Fruit fly (Drosophila melanogaster) whole organism, embryonic: ENCODE data around the gene CG1103.

Source experiments
- Antp ChIP-seq: fragments of 200-800 bp; sonication (Bioruptor generic); optimal IDR thresholded peaks from 3 replicates; lab custom pipeline; 2016; ENCODE audit warnings: missing biosample characterization, missing genetic modification characterization
- CG10959 ChIP-seq: fragments of 200-800 bp; sonication (Bioruptor generic); IDR thresholded peaks from 2 replicates; pipeline ENCODE4 v1.3.6; 2022; ENCODE audit warnings: missing biosample characterization, missing genetic modification characterization
- CG11093 ChIP-seq: fragments of 200-800 bp; sonication (Bioruptor generic); IDR thresholded peaks from 3 replicates; pipeline ENCODE4 v1.3.6; 2022; ENCODE audit warnings: missing biosample characterization, missing genetic modification characterization
- CG11247 ChIP-seq: fragments of 200-800 bp; sonication (Bioruptor generic); IDR thresholded peaks from 2 replicates; pipeline ENCODE4 v1.3.6; 2022; ENCODE audit warnings: missing biosample characterization, missing genetic modification characterization
- CG12155 ChIP-seq: fragments of 200-800 bp; sonication (Bioruptor generic); optimal IDR thresholded peaks from 3 replicates; lab custom pipeline; 2016; ENCODE audit warnings: missing biosample characterization, missing genetic modification characterization
- CG12219 ChIP-seq: fragments of 200-800 bp; sonication (Bioruptor generic); optimal IDR thresholded peaks from 3 replicates; lab custom pipeline; 2018; ENCODE audit warnings: missing biosample characterization, mild to moderate bottlenecking, missing genetic modification characterization
- CG12236 ChIP-seq: fragments of 200-800 bp; sonication (Bioruptor generic); optimal IDR thresholded peaks from 2 replicates; lab custom pipeline; 2016; ENCODE audit warnings: missing biosample characterization, missing genetic modification characterization
- CG12659 ChIP-seq: fragments of 200-800 bp; sonication (Bioruptor generic); optimal IDR thresholded peaks from 3 replicates; lab custom pipeline; 2017; ENCODE audit warnings: mild to moderate bottlenecking, missing biosample characterization, missing genetic modification reagents, missing genetic modification characterization
- CG13287 ChIP-seq: fragments of 200-800 bp; sonication (Bioruptor generic); IDR thresholded peaks from 2 replicates; pipeline ENCODE4 v1.3.6; 2022; ENCODE audit warnings: missing biosample characterization, missing genetic modification characterization; ENCODE audit not compliant: partially characterized antibody
- CG13624 ChIP-seq: fragments of 200-800 bp; sonication (Bioruptor generic); optimal IDR thresholded peaks from 2 replicates; lab custom pipeline; 2016; ENCODE audit warnings: missing biosample characterization, missing genetic modification characterization
- CG17186 ChIP-seq: fragments of 200-800 bp; sonication (Bioruptor generic); optimal IDR thresholded peaks from 3 replicates; lab custom pipeline; 2017; ENCODE audit warnings: missing biosample characterization, missing genetic modification reagents, missing genetic modification characterization
- CG17802 ChIP-seq: fragments of 200-800 bp; sonication (Bioruptor generic); optimal IDR thresholded peaks from 2 replicates; lab custom pipeline; 2018; ENCODE audit warnings: missing biosample characterization, mild to moderate bottlenecking, missing genetic modification characterization, moderate library complexity
- CG2199 ChIP-seq: fragments of 200-800 bp; sonication (Bioruptor generic); IDR thresholded peaks from 3 replicates; pipeline ENCODE4 v1.3.6; 2022; ENCODE audit warnings: missing biosample characterization, missing genetic modification characterization
- CG33213 ChIP-seq: fragments of 200-800 bp; sonication (Bioruptor generic); optimal IDR thresholded peaks from 3 replicates; lab custom pipeline; 2016; ENCODE audit warnings: missing biosample characterization, missing genetic modification characterization
- CG3407 ChIP-seq: fragments of 200-800 bp; sonication (Bioruptor generic); optimal IDR thresholded peaks from 2 replicates; lab custom pipeline; 2018; ENCODE audit warnings: missing biosample characterization, mild to moderate bottlenecking, missing genetic modification characterization
- CG34376 ChIP-seq: fragments of 200-800 bp; sonication (Bioruptor generic); optimal IDR thresholded peaks from 2 replicates; lab custom pipeline; 2018; ENCODE audit warnings: missing biosample characterization, mild to moderate bottlenecking, missing genetic modification characterization
- CG34422 ChIP-seq: fragments of 200-800 bp; sonication (Bioruptor generic); IDR thresholded peaks from 3 replicates; pipeline ENCODE4 v1.3.6; 2022; ENCODE audit warnings: missing biosample characterization, missing genetic modification characterization
- CG42726 ChIP-seq: fragments of 200-800 bp; sonication (Bioruptor generic); IDR thresholded peaks from 2 replicates; pipeline ENCODE4 v1.3.6; 2022; ENCODE audit warnings: missing biosample characterization, missing genetic modification characterization; ENCODE audit not compliant: partially characterized antibody
- CG4328 ChIP-seq: fragments of 200-800 bp; sonication (Bioruptor generic); optimal IDR thresholded peaks from 3 replicates; lab custom pipeline; 2017; ENCODE audit warnings: missing biosample characterization, missing genetic modification reagents, missing genetic modification characterization
- CG4360 ChIP-seq: fragments of 200-800 bp; sonication (Bioruptor generic); IDR thresholded peaks from 2 replicates; pipeline ENCODE4 v1.3.6; 2022; ENCODE audit warnings: missing biosample characterization, missing genetic modification characterization
- CG5245 ChIP-seq: fragments of 200-800 bp; sonication (Bioruptor generic); optimal IDR thresholded peaks from 3 replicates; lab custom pipeline; 2016; ENCODE audit warnings: missing biosample characterization, missing genetic modification characterization
- CG7928 ChIP-seq: fragments of 200-800 bp; sonication (Bioruptor generic); optimal IDR thresholded peaks from 2 replicates; lab custom pipeline; 2017; ENCODE audit warnings: missing biosample characterization, mild to moderate bottlenecking, missing genetic modification characterization
- CG7987 ChIP-seq: fragments of 200-800 bp; sonication (Bioruptor generic); optimal IDR thresholded peaks from 2 replicates; lab custom pipeline; 2018; ENCODE audit warnings: missing biosample characterization, mild to moderate bottlenecking, missing genetic modification characterization, moderate library complexity
- CG9609 ChIP-seq: fragments of 200-800 bp; sonication (Bioruptor generic); optimal IDR thresholded peaks from 3 replicates; lab custom pipeline; 2016; ENCODE audit warnings: missing biosample characterization, missing genetic modification characterization
- CrebB ChIP-seq: fragments of 200-800 bp; sonication (Bioruptor generic); optimal IDR thresholded peaks from 3 replicates; lab custom pipeline; 2018; ENCODE audit warnings: missing biosample characterization, mild to moderate bottlenecking, missing genetic modification characterization
- Eip74EF ChIP-seq, 2 experiments: fragments of 200-800 bp in 1 of 2; fragments of >200 bp in 1 of 2; sonication (Bioruptor generic) in 1 of 2; optimal IDR thresholded peaks; 2 replicates each; lab custom pipeline; 2017 to 2019; ENCODE audit warnings: missing biosample characterization in 2 of 2, missing genetic modification characterization in 2 of 2, mild to moderate bottlenecking in 1 of 2, moderate library complexity in 1 of 2
- Ets65A ChIP-seq: fragments of 200-800 bp; sonication (Bioruptor generic); peaks from one replicate; lab custom pipeline; 2016; ENCODE audit warnings: missing biosample characterization, missing genetic modification characterization
- Ets97D ChIP-seq: fragments of 200-800 bp; sonication (Bioruptor generic); optimal IDR thresholded peaks from 3 replicates; lab custom pipeline; 2016; ENCODE audit warnings: missing biosample characterization, missing genetic modification characterization
- GATAe ChIP-seq: fragments of 200-800 bp; sonication (Bioruptor generic); conservative IDR thresholded peaks from 2 replicates; pipeline ENCODE4 v1.3.6; 2022; ENCODE audit warnings: missing biosample characterization, missing genetic modification characterization
- H2.0 ChIP-seq: fragments of 200-800 bp; sonication (Bioruptor generic); IDR thresholded peaks from 2 replicates; pipeline ENCODE4 v1.3.6; 2022; ENCODE audit warnings: missing biosample characterization, missing genetic modification characterization
- Hmr ChIP-seq: fragments of 200-800 bp; sonication (Bioruptor generic); optimal IDR thresholded peaks from 3 replicates; lab custom pipeline; 2017; ENCODE audit warnings: mild to moderate bottlenecking, missing biosample characterization, missing genetic modification reagents, missing genetic modification characterization
- Hr39 ChIP-seq: fragments of >200 bp; optimal IDR thresholded peaks from 2 replicates; lab custom pipeline; 2017
- Mad ChIP-seq: fragments of 200-800 bp; sonication (Bioruptor generic); optimal IDR thresholded peaks from 2 replicates; lab custom pipeline; 2016; ENCODE audit warnings: missing biosample characterization, missing genetic modification characterization
- Scr ChIP-seq: fragments of 200-800 bp; sonication (Bioruptor generic); IDR thresholded peaks from 2 replicates; pipeline ENCODE4 v1.3.6; 2022; ENCODE audit warnings: missing biosample characterization, missing genetic modification characterization; ENCODE audit not compliant: partially characterized antibody
- Tbp ChIP-seq: fragments of >200 bp; optimal IDR thresholded peaks from 2 replicates; lab custom pipeline; 2018; ENCODE audit warnings: missing biosample characterization, missing genetic modification characterization
- caup ChIP-seq: fragments of 200-800 bp; sonication (Bioruptor generic); optimal IDR thresholded peaks from 3 replicates; lab custom pipeline; 2017; ENCODE audit warnings: missing biosample characterization, mild to moderate bottlenecking, missing genetic modification characterization, moderate library complexity; ENCODE audit not compliant: severe bottlenecking
- fd3F ChIP-seq: fragments of 200-800 bp; sonication (Bioruptor generic); optimal IDR thresholded peaks from 2 replicates; lab custom pipeline; 2018; ENCODE audit warnings: missing biosample characterization, mild to moderate bottlenecking, missing genetic modification characterization, moderate library complexity
- hbn ChIP-seq: fragments of 200-800 bp; sonication (Bioruptor generic); IDR thresholded peaks from 2 replicates; pipeline ENCODE4 v1.3.6; 2022; ENCODE audit warnings: missing biosample characterization, missing genetic modification characterization; ENCODE audit not compliant: partially characterized antibody
- hkb ChIP-seq, 2 experiments: fragments of 200-800 bp in 1 of 2; fragments of >200 bp in 1 of 2; sonication (Bioruptor generic) in 1 of 2; IDR thresholded peaks in 1 of 2; optimal IDR thresholded peaks in 1 of 2; 2 replicates each; pipeline versions ENCODE4 v1.3.6 to Lab custom; 2017 to 2022; ENCODE audit warnings: missing biosample characterization in 1 of 2, missing genetic modification characterization in 1 of 2
- hth ChIP-seq: fragments of >200 bp; optimal IDR thresholded peaks from 2 replicates; lab custom pipeline; 2017; ENCODE audit warnings: inconsistent platforms
- kni ChIP-seq: fragments of 200-800 bp; sonication (Bioruptor generic); optimal IDR thresholded peaks from 3 replicates; lab custom pipeline; 2017; ENCODE audit warnings: mild to moderate bottlenecking, missing biosample characterization, missing genetic modification reagents, missing genetic modification characterization
- luna ChIP-seq: fragments of 200-800 bp; sonication (Bioruptor generic); optimal IDR thresholded peaks from 2 replicates; lab custom pipeline; 2016; ENCODE audit warnings: missing biosample characterization, missing genetic modification characterization
- pan ChIP-seq, 4 experiments: fragments of >200 bp in 3 of 4; fragments of 200-800 bp in 1 of 4; sonication (Bioruptor generic) in 1 of 4; optimal IDR thresholded peaks in 3 of 4; IDR thresholded peaks in 1 of 4; 2 replicates each; pipeline versions ENCODE4 v1.3.6 to Lab custom; 2017 to 2022; ENCODE audit warnings: missing biosample characterization in 2 of 4, missing genetic modification characterization in 2 of 4, mixed read lengths in 1 of 4
- pros ChIP-seq: fragments of 200-800 bp; sonication (Bioruptor generic); optimal IDR thresholded peaks from 3 replicates; lab custom pipeline; 2019; ENCODE audit warnings: missing biosample characterization, mild to moderate bottlenecking, missing genetic modification characterization, moderate library complexity
- sqz ChIP-seq: fragments of 200-800 bp; sonication (Bioruptor generic); optimal IDR thresholded peaks from 3 replicates; lab custom pipeline; 2018; ENCODE audit warnings: missing biosample characterization, mild to moderate bottlenecking, missing genetic modification characterization
- tin ChIP-seq: fragments of 200-800 bp; sonication (Bioruptor generic); optimal IDR thresholded peaks from 3 replicates; lab custom pipeline; 2016; ENCODE audit warnings: missing biosample characterization, missing genetic modification characterization

CG1103 gene

dm6 chr3R:4378363-4379354 is 41.1 kb downstream of the CG1103 start, which contains the start of gene Sfxn1-3 (continued):
- TF ChIP-seq GATAe (GFP tag; lab: Robert Waterston, UW), result no peak
- TF ChIP-seq CG11247 (GFP tag; lab: Robert Waterston, UW), result no peak
- no peak for TF ChIP-seq luna (GFP tag; lab: Kevin White, UChicago)
- TF ChIP-seq hth, result no peak
- TF ChIP-seq CG33213 (GFP tag; lab: Kevin White, UChicago), result no peak
- TF ChIP-seq Mad (GFP tag; lab: Kevin White, UChicago), result peak; percentile 13
- TF ChIP-seq hkb (optimal IDR thresholded peaks at IDR 0.05; lab: Kevin White, UChicago), result no peak
- no peak; the same call in 1 of the 2 replicates for TF ChIP-seq hkb (GFP tag; IDR thresholded peaks at IDR 0.05; lab: Robert Waterston, UW)
- TF ChIP-seq CG4360 (GFP tag; lab: Robert Waterston, UW), result no peak
- no peak for TF ChIP-seq Tbp
- TF ChIP-seq CG12155 (GFP tag; lab: Kevin White, UChicago), result no peak
- TF ChIP-seq CG12659, result peak; percentile 67
- 0 out of 2 replicates have a peak, but pooled peaks have one; percentile 35 for TF ChIP-seq Scr (GFP tag; lab: Robert Waterston, UW)
- no peak for TF ChIP-seq CG17186 (GFP tag; lab: Kevin White, UChicago)
- TF ChIP-seq Eip74EF (GFP tag; optimal IDR thresholded peaks at IDR 0.05; lab: Kevin White, UChicago), result peak in 1 of 2 experiments; percentile 79
- TF ChIP-seq CG10959 (GFP tag; lab: Robert Waterston, UW), result no peak
- TF ChIP-seq CG34422 (GFP tag; lab: Robert Waterston, UW), result peak; percentile 79; the same call in 2 of the 3 replicates
- no peak for TF ChIP-seq Ets97D
- TF ChIP-seq CG4328 (GFP tag; lab: Kevin White, UChicago), result peak; percentile 67
- TF ChIP-seq kni (GFP tag; lab: Kevin White, UChicago), result peak; percentile 67
- peak; percentile 1 for TF ChIP-seq CG5245
- peak; percentile 58 for TF ChIP-seq CG13287 (GFP tag; lab: Robert Waterston, UW)
- no peak for TF ChIP-seq CG17802
- TF ChIP-seq sqz (GFP tag; lab: Kevin White, UChicago), result no peak
- TF ChIP-seq CG3407 (GFP tag; lab: Kevin White, UChicago), result no peak
- TF ChIP-seq CG12219 (GFP tag; lab: Kevin White, UChicago), result no peak
- no peak for TF ChIP-seq CG11093 (GFP tag; lab: Robert Waterston, UW)
- TF ChIP-seq CG42726 (GFP tag; lab: Robert Waterston, UW), result no peak; the same call in 1 of the 2 replicates
- TF ChIP-seq H2.0, result 0 out of 2 replicates have a peak, but pooled peaks have one; percentile 26
- TF ChIP-seq Hr39 (lab: Kevin White, UChicago), result no peak
- no peak for TF ChIP-seq fd3F
- peak; percentile 46 for TF ChIP-seq CG13624
- TF ChIP-seq Hmr, result peak; percentile 78
- TF ChIP-seq CG2199 (GFP tag; lab: Robert Waterston, UW), result no peak
- peak; percentile 73 for TF ChIP-seq CG7987
- TF ChIP-seq pros (GFP tag; lab: Kevin White, UChicago), result peak; percentile 65
- no peak for TF ChIP-seq CG12236
- TF ChIP-seq caup, result peak; percentile 67
- no peak for TF ChIP-seq CG9609
- peak; percentile 84 for TF ChIP-seq CG7928 (GFP tag; lab: Kevin White, UChicago)
- peak; percentile 78 for TF ChIP-seq Ets65A (GFP tag; lab: Kevin White, UChicago)
- no peak for TF ChIP-seq pan (optimal IDR thresholded peaks at IDR 0.05; lab: Kevin White, UChicago)
- no peak for TF ChIP-seq pan (GFP tag; optimal IDR thresholded peaks at IDR 0.05 in 1 of 2, IDR thresholded peaks at IDR 0.05 in 1 of 2)
- TF ChIP-seq CG34376 (GFP tag; lab: Kevin White, UChicago), result peak; percentile 98
- TF ChIP-seq tin (GFP tag; lab: Kevin White, UChicago), result peak; percentile 19
- TF ChIP-seq Antp (GFP tag; lab: Kevin White, UChicago), result peak; percentile 30
- TF ChIP-seq CrebB (tag; lab: Kevin White, UChicago), result peak; percentile 26
- peak; percentile 39; the same call in 1 of the 2 replicates for TF ChIP-seq hbn (GFP tag; lab: Robert Waterston, UW)
